Fruit fly (Drosophila melanogaster) whole organism, adult: ENCODE data around the gene CG15547.

Experiments
- CG12768 ChIP-seq: fragments of 200-800 bp; sonication (Bioruptor generic); optimal IDR thresholded peaks from 2 replicates; lab custom pipeline; 2017; ENCODE audit warnings: missing biosample characterization, missing genetic modification characterization, mild to moderate bottlenecking, moderate library complexity, missing genetic modification reagents
- CG14711 ChIP-seq: fragments of 200-800 bp; sonication (Bioruptor generic); optimal IDR thresholded peaks from 2 replicates; lab custom pipeline; 2018; ENCODE audit warnings: missing biosample characterization, mild to moderate bottlenecking, missing genetic modification characterization, moderate library complexity
- CG1620 ChIP-seq: fragments of 200-800 bp; sonication (Bioruptor generic); optimal IDR thresholded peaks from 2 replicates; lab custom pipeline; 2016; ENCODE audit warnings: missing biosample characterization, missing genetic modification characterization
- CG7101 ChIP-seq: fragments of 200-800 bp; sonication (Bioruptor generic); optimal IDR thresholded peaks from 2 replicates; lab custom pipeline; 2018; ENCODE audit warnings: missing biosample characterization, mild to moderate bottlenecking, missing genetic modification characterization, moderate library complexity
- Crg-1 ChIP-seq: fragments of 200-800 bp; sonication (Bioruptor generic); optimal IDR thresholded peaks from 2 replicates; lab custom pipeline; 2016; ENCODE audit warnings: missing biosample characterization, missing genetic modification characterization
- Hr96 ChIP-seq: fragments of 200-800 bp; sonication (Bioruptor generic); optimal IDR thresholded peaks from 2 replicates; lab custom pipeline; 2016; ENCODE audit warnings: missing biosample characterization, missing genetic modification characterization
- cic ChIP-seq: fragments of 200-800 bp; sonication (Bioruptor generic); optimal IDR thresholded peaks from 2 replicates; lab custom pipeline; 2017; ENCODE audit warnings: missing biosample characterization, mild to moderate bottlenecking, missing genetic modification characterization, moderate library complexity
- ovo ChIP-seq: fragments of 200-800 bp; sonication (Bioruptor generic); optimal IDR thresholded peaks from 2 replicates; lab custom pipeline; 2016; ENCODE audit warnings: missing biosample characterization, missing genetic modification characterization
- tj ChIP-seq: fragments of 200-800 bp; sonication (Bioruptor generic); optimal IDR thresholded peaks from 3 replicates; lab custom pipeline; 2017; ENCODE audit warnings: missing biosample characterization, mild to moderate bottlenecking, missing genetic modification characterization, moderate library complexity

- TF ChIP-seq CG7101 (tag; lab: Kevin White, UChicago): no peak
- TF ChIP-seq Crg-1 (GFP tag; lab: Kevin White, UChicago): no peak
- no peak for TF ChIP-seq CG1620 (GFP tag; lab: Kevin White, UChicago)
- TF ChIP-seq ovo (GFP tag; lab: Kevin White, UChicago): no peak
- TF ChIP-seq cic (GFP tag; lab: Kevin White, UChicago): no peak
- no peak for TF ChIP-seq CG12768 (GFP tag; lab: Kevin White, UChicago)
- no peak for TF ChIP-seq Hr96
- TF ChIP-seq CG14711: no peak
- no peak for TF ChIP-seq tj (GFP tag; lab: Kevin White, UChicago)
Observed at dm6 chr3R:30856596-30856995, 26.7 kb downstream of the CG15547 start.
